Worm (Caenorhabditis elegans) whole organism, young adult: ENCODE data around the gene sre-7.
A peak's percentile ranks its signal among the peaks of the same experiment; 100 is the strongest.
"Not testable (repeated sequence)": the region's sequence is repeated elsewhere in the genome, so short reads cannot be mapped to it uniquely, and the experiment has no call there.

Source experiments
- B0336.3 ChIP-seq: fragments of 200-800 bp; sonication (Bioruptor generic); IDR thresholded peaks from 2 replicates; pipeline ENCODE4 v1.3.6; 2022; ENCODE audit warnings: missing genetic modification characterization, missing compliant biosample characterization
- F37B4.10 ChIP-seq: fragments of 200-800 bp; sonication (Bioruptor generic); IDR thresholded peaks from 2 replicates; pipeline ENCODE4 v1.3.6; 2022; ENCODE audit warnings: missing genetic modification characterization, missing compliant biosample characterization
- F49E8.2 ChIP-seq: sonication (generic microtip); optimal IDR thresholded peaks from 3 replicates; lab custom pipeline; 2017; ENCODE audit warnings: missing genetic modification characterization, mild to moderate bottlenecking, missing compliant biosample characterization, antibody characterized with exemption, moderate library complexity; ENCODE audit not compliant: insufficient read depth
- egrh-3 ChIP-seq: fragments of 200-800 bp; sonication (Bioruptor generic); IDR thresholded peaks from 2 replicates; pipeline ENCODE4 v1.3.6; 2022; ENCODE audit warnings: missing genetic modification reagents, missing genetic modification characterization, missing compliant biosample characterization
- hsf-1 ChIP-seq: fragments of 200-800 bp; sonication (Bioruptor generic); IDR thresholded peaks from 2 replicates; pipeline ENCODE4 v1.3.6; 2022; ENCODE audit warnings: missing genetic modification reagents, missing genetic modification characterization, missing compliant biosample characterization
- lin-35 ChIP-seq, 3 experiments: fragments of 150-350 bp in 2 of 3; sonication (generic microtip) in 1 of 3; optimal IDR thresholded peaks; 2 replicates each; lab custom pipeline; 2014 to 2018; ENCODE audit warnings: missing biosample characterization in 3 of 3, missing genetic modification characterization in 3 of 3, missing genetic modification reagents in 3 of 3
- nhr-27 ChIP-seq: fragments of 200-800 bp; sonication (Bioruptor generic); optimal IDR thresholded peaks from 2 replicates; lab custom pipeline; 2018; ENCODE audit warnings: mild to moderate bottlenecking, missing genetic modification characterization, moderate library complexity, missing compliant biosample characterization
- ztf-18 ChIP-seq: sonication (generic microtip); optimal IDR thresholded peaks from 2 replicates; lab custom pipeline; 2016; ENCODE audit warnings: missing genotype, mild to moderate bottlenecking, missing genetic modification characterization, missing compliant biosample characterization
- ztf-6 ChIP-seq: fragments of 200-800 bp; sonication (Bioruptor generic); IDR thresholded peaks from 2 replicates; pipeline ENCODE4 v1.3.6; 2022; ENCODE audit warnings: missing genetic modification reagents, missing genetic modification characterization, missing compliant biosample characterization

DNA sequence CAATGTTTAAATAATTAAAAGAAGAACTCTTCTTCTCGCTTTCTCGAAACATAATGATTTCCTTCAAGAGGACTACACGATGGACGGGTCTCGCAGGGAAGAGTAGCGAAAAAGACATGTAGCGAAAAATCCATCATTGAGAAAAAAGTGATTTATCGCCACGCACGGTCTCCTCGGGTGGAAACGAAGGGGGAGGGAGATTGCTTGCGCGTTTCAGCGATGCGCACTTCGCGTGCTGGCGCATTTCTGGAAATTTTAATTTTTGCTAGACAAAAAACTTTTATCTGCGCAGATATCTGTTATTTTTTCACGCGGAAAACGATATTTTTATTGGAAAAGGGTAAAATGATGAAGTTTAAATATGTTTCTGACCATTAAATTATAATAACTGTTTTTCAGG, 40.2 kb upstream of the sre-7 start:
- TF ChIP-seq ztf-18 (tag; lab: Kevin White, UChicago) (peak; percentile 7), egrh-3 (GFP tag; lab: Robert Waterston, UW) (peak; percentile 71)
- not testable (repeated sequence) for TF ChIP-seq F37B4.10; F49E8.2; lin-35 (GFP tag; optimal IDR thresholded peaks at IDR 0.05; lab: Kevin White, UChicago); nhr-27 (tag; lab: Kevin White, UChicago); ztf-6; B0336.3 (GFP tag; lab: Robert Waterston, UW); hsf-1 (GFP tag; lab: Robert Waterston, UW)
